In the genomic region with DNA sequence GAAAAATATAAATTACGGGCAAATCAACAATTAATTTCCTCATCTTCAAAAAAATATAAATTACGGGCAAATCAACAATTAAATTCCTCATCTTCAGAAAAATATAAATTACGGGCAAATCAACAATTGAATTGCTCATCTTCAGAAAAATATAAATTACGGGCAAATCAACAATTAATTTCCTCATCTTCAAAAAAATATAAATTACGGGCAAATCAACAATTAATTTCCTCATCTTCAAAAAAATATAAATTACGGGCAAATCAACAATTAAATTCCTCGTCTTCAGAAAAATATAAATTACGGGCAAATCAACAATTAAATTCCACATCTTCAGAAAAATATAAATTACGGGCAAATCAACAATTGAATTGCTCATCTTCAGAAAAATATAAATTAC, we compare ENCODE assay signal across 5 worm cellular contexts.
TF ChIP-seq lines count a peak whose summit lies in the region.
"Not testable (repeated sequence)": the region's sequence is repeated elsewhere in the genome, so short reads cannot be mapped to it uniquely, and the experiment has no call there.

No protein-coding gene starts in this region.

TF ChIP-seq in whole organism, L4 larva, 104 proteins besides CTCF, POLR2A, EP300 and RAD21:
- TF ChIP-seq F26F4.8 (GFP tag; conservative IDR thresholded peaks at IDR 0.05; lab: Robert Waterston, UW) = 0 out of 2 replicates have a peak, but pooled peaks have one; percentile 57

TF ChIP-seq in whole organism, early embryonic, 17 proteins besides CTCF, POLR2A, EP300 and RAD21:
- TF ChIP-seq sea-1 (GFP tag; conservative IDR thresholded peaks at IDR 0.05; lab: Robert Waterston, UW) (0 out of 2 replicates have a peak, but pooled peaks have one; percentile 22), tbx-37 (GFP tag; conservative IDR thresholded peaks at IDR 0.05; lab: Robert Waterston, UW) (peak; percentile 52; the same call in 1 of the 2 replicates)

TF ChIP-seq in whole organism, late embryonic, 69 proteins besides CTCF, POLR2A, EP300 and RAD21:
- TF ChIP-seq sox-2 (GFP tag; IDR thresholded peaks at IDR 0.05; lab: Robert Waterston, UW) (peak; percentile 63), unc-3 (GFP tag; conservative IDR thresholded peaks at IDR 0.05; lab: Robert Waterston, UW) (0 out of 2 replicates have a peak, but pooled peaks have one; percentile 15)
- TF ChIP-seq unc-3 (tag; optimal IDR thresholded peaks at IDR 0.05; lab: Kevin White, UChicago) = not testable (repeated sequence)

TF ChIP-seq in whole organism, midembryonic, 9 proteins besides CTCF, POLR2A, EP300 and RAD21:
- TF ChIP-seq flt-1 (GFP tag; IDR thresholded peaks at IDR 0.05; lab: Robert Waterston, UW) = peak; percentile 29; the same call in 1 of the 2 replicates

TF ChIP-seq in whole organism, young adult, 124 proteins besides CTCF, POLR2A, EP300 and RAD21:
- peak; percentile 37; the same call in 1 of the 2 replicates for TF ChIP-seq Y53F4B.3 (GFP tag; IDR thresholded peaks at IDR 0.05; lab: Robert Waterston, UW)
TF ChIP-seq in whole organism, young adult: peak in this region for 1; not testable (repeated sequence) for 123.
